Worm (Caenorhabditis elegans): ENCODE data around the gene T26C5.3.

T26C5.3 gene

DNA sequence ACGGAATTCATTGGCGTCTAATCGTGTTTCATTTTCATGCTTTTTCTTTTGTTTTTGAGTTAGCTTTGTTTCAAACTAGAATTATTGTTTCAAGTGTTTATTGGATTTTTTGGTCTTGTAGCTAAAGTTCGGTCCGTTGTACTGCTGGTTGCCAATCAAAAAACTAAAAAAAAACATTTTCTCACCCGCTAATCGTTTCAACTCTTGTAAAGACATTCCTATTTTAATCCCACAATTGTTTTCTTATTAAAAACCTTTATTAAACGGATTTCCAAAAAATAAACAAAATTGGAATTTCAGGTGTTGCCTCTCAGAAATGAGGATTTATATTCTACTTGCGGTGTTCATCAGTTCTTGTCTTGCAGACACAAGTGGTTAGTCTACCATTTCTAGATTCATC, 3.5 kb upstream of the T26C5.3 start, which contains the start of gene T26C5.2:
TSS of gene T26C5.2 (plus strand) at position 301 of the 400 bp plus-strand sequence.
- no peak for TF ChIP-seq ceh-13 (GFP tag; optimal IDR thresholded peaks at IDR 0.05)
- TF ChIP-seq hnd-1 (tag; optimal IDR thresholded peaks at IDR 0.05): no peak

DNA sequence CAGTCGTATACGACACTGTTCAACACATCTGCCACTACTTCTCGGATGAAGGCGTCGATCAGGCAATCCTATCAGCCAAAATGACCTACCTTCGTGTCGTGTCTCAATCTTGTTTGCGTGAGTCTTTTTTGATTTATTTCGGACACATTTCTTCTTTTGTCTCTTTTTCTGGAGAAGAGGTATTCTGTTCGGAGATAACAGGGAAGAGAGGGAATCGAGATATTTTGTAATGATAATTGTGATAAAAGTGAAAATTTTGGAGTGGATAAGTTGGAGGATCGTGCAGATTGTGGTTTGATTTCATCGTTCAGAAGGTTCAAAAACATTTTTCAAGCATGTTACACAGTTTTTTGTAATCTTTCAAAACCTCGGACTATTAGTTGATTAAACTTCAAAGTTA, 2.6 kb upstream of the T26C5.3 start:
- TF ChIP-seq tra-4 (tag; optimal IDR thresholded peaks at IDR 0.05) (no peak), ceh-36 (tag; optimal IDR thresholded peaks at IDR 0.05) (no peak), ceh-13 (GFP tag; optimal IDR thresholded peaks at IDR 0.05) (no peak), tbx-37 (GFP tag; conservative IDR thresholded peaks at IDR 0.05) (no peak), aly-1 (tag; optimal IDR thresholded peaks at IDR 0.05) (no peak), flt-1 (GFP tag; IDR thresholded peaks at IDR 0.05) (no peak), tbx-11 (GFP tag; IDR thresholded peaks at IDR 0.05) (no peak), hmbx-1 (tag; optimal IDR thresholded peaks at IDR 0.05) (no peak)

DNA sequence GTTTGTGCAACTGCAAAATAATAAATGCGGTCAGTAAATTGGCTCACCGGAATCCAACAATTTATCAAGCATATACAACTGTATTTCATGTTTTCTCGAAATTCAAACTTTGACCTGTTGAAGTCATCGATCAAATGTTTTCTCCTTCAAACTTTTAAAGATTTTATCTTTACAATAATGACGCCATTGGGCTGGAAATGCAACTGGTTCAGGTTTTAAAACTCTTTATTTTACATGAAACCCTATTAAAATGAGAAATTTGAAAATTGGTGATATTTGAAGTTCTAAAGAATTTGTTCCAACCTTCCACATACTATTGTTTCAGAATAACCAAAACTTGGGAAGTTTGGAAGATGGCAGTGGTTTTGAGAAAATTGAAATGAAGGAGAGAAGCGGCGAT, 589 bp downstream of the T26C5.3 start:
- no peak for TF ChIP-seq ets-7 (tag; optimal IDR thresholded peaks at IDR 0.05)
- TF ChIP-seq pes-1 (GFP tag; IDR thresholded peaks at IDR 0.05): no peak
- no peak for TF ChIP-seq ama-1 (optimal IDR thresholded peaks at IDR 0.05)
- TF ChIP-seq scrt-1 (GFP tag; IDR thresholded peaks at IDR 0.05): no peak
- TF ChIP-seq tra-4 (tag; optimal IDR thresholded peaks at IDR 0.05): no peak
- TF ChIP-seq F13C5.2 (tag; optimal IDR thresholded peaks at IDR 0.05): no peak
- TF ChIP-seq ceh-13 (GFP tag; optimal IDR thresholded peaks at IDR 0.05): no peak
- no peak for TF ChIP-seq hmbx-1 (tag; optimal IDR thresholded peaks at IDR 0.05)
- TF ChIP-seq hnd-1 (tag; optimal IDR thresholded peaks at IDR 0.05): no peak
- no peak for TF ChIP-seq sea-1 (GFP tag; conservative IDR thresholded peaks at IDR 0.05)

DNA sequence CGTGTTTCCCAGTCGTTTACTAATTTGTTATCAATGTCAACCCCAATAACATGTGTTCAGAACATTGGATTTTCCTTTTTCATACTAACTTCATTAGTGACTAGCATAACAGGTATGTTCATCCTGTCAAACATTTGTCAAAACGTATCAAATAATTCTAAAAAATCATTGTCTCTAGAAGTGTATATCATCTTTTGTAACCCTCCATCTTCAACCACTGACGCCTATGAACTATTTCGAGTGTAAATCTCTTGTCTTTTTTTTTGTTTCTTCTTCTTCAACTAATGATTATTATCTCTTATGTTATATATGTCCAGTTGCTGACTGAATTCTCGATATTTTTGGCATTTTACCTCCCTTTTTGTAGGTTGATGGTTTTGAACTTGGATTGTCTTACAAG, 1.3 kb downstream of the T26C5.3 start:
- TF ChIP-seq hmg-4 (GFP tag; optimal IDR thresholded peaks at IDR 0.05): no peak
- no peak for TF ChIP-seq F13C5.2 (tag; optimal IDR thresholded peaks at IDR 0.05)
- no peak for TF ChIP-seq sea-1 (GFP tag; conservative IDR thresholded peaks at IDR 0.05)
- no peak for TF ChIP-seq tbx-37 (GFP tag; conservative IDR thresholded peaks at IDR 0.05)

DNA sequence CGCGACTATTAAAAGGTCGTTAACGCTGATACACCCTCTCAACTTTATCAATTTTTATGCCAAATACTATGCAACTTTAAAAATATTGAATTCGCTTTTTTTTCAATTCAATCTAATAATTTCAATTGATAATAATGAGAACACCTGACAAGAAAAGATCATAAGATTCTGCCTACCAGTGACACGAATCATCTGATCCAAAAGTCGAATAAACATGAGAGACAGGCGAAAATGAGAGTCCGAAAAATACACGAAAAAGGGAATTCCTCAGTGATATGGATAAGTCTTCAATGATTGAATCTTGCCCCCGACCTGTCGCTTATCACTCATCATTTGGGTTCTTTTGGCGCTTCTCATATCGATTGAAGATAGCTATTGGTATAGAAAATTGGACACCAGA, 5.2 kb downstream of the T26C5.3 start:
- TF ChIP-seq hmbx-1 (tag; optimal IDR thresholded peaks at IDR 0.05) (no peak), B0310.2 (tag; optimal IDR thresholded peaks at IDR 0.05) (no peak), flt-1 (GFP tag; IDR thresholded peaks at IDR 0.05) (no peak), hmg-4 (GFP tag; optimal IDR thresholded peaks at IDR 0.05) (no peak), sea-1 (GFP tag; conservative IDR thresholded peaks at IDR 0.05) (no peak), ama-1 (optimal IDR thresholded peaks at IDR 0.05) (no peak)

DNA sequence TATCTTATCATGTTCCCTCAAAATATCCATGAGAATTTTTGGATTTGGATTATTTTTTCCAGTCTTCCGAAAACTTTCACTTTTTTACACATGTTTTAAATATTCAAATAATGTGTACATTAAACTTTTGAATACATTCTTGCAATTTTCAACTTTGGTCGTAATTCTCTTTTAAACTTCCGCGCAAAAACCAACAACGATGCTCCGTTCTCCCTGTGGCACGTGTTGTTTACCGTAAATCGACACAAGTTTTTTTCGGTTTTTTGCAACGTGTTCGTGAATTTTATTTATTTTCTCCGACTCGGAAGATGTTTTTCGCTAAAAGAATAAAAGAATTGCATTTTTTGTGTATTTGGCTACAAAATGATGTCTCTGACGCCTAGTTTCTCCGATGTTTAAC, 6.4 kb downstream of the T26C5.3 start:
- no peak for TF ChIP-seq ceh-13 (GFP tag; optimal IDR thresholded peaks at IDR 0.05)
- TF ChIP-seq F13C5.2 (tag; optimal IDR thresholded peaks at IDR 0.05): peak; percentile 23

DNA sequence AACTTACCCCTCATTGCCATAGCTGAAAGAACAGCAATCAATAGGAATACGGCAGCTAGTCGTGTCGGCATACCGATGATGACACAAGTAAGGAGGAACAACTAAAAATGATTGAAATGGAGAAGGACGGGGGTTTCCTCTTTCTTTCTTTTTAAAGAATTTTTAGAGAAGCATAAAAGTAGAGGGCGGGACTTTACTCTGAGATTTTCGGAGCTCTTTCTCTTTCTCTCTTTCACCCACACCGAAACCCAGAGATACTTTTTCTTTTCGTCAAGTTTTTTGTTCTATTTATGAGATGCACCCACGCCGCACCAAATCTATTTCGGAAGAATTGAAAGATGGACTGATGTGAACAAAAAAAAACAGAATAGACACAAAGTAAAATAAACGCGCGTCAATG, 10.3 kb downstream of the T26C5.3 start, which contains the start of gene T26C5.5:
TSS of gene T26C5.5 (minus strand) at position 101 of the 400 bp plus-strand sequence.
- TF ChIP-seq tbx-37 (GFP tag; conservative IDR thresholded peaks at IDR 0.05): no peak
- TF ChIP-seq B0310.2 (tag; optimal IDR thresholded peaks at IDR 0.05): no peak
- no peak for TF ChIP-seq tra-4 (tag; optimal IDR thresholded peaks at IDR 0.05)
- TF ChIP-seq ceh-13 (GFP tag; optimal IDR thresholded peaks at IDR 0.05): no peak
- TF ChIP-seq ceh-36 (tag; optimal IDR thresholded peaks at IDR 0.05): no peak
- no peak for TF ChIP-seq hnd-1 (tag; optimal IDR thresholded peaks at IDR 0.05)
- TF ChIP-seq flt-1 (GFP tag; IDR thresholded peaks at IDR 0.05): no peak
- TF ChIP-seq ets-7 (tag; optimal IDR thresholded peaks at IDR 0.05): no peak
- TF ChIP-seq tbx-11 (GFP tag; IDR thresholded peaks at IDR 0.05): no peak
- no peak for TF ChIP-seq sea-1 (GFP tag; conservative IDR thresholded peaks at IDR 0.05)
- TF ChIP-seq pes-1 (GFP tag; IDR thresholded peaks at IDR 0.05): no peak
- no peak for TF ChIP-seq aly-1 (tag; optimal IDR thresholded peaks at IDR 0.05)
- TF ChIP-seq hmg-4 (GFP tag; optimal IDR thresholded peaks at IDR 0.05): no peak
- TF ChIP-seq F13C5.2 (tag; optimal IDR thresholded peaks at IDR 0.05): no peak
- TF ChIP-seq scrt-1 (GFP tag; IDR thresholded peaks at IDR 0.05): no peak
- TF ChIP-seq ama-1 (optimal IDR thresholded peaks at IDR 0.05): no peak
- TF ChIP-seq hmbx-1 (tag; optimal IDR thresholded peaks at IDR 0.05): no peak

DNA sequence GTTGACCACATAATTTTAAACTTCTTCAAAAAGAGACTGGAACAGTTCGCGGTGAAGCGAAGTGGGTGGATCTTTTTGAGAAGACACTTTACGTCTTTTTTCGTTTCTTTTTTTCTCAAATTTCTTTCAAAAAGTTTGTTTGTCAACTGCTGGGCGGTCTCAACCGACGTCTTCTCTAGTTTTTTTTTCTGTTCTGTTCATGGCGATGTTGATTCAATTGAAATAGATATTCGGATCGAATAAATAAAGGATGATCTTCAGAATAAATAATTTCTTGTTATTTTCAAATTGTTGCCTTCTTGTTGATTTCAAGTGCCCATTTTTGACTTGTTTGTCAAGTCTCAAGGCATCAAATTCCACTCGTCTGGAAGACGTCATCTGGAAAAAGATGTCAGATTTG, 14.0 kb downstream of the T26C5.3 start, which contains the start of gene T26C5.4:
TSS of gene T26C5.4 (minus strand) at position 101 of the 400 bp plus-strand sequence.
- no peak for TF ChIP-seq sea-1 (GFP tag; conservative IDR thresholded peaks at IDR 0.05)
- TF ChIP-seq B0310.2 (tag; optimal IDR thresholded peaks at IDR 0.05): no peak
- no peak for TF ChIP-seq pes-1 (GFP tag; IDR thresholded peaks at IDR 0.05)
- TF ChIP-seq tra-4 (tag; optimal IDR thresholded peaks at IDR 0.05): no peak

DNA sequence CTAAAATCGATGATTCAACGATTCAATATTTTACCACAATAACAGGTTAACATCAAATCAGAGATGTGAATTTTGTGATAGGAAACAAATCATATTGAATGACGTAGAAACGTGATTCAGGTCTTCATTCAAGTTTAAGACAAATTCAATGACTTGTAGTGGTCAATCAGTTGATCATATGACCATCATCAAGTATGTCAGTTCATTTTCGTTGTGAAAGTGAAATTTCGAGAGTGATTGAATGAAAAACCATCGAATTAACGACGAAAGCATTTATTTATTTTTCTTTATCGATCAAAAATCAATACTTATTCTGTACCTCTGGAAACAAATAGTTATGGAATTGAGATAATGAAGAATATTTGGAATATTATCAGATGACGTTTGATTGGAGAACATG, 15.1 kb downstream of the T26C5.3 start:
- TF ChIP-seq ceh-36 (tag; optimal IDR thresholded peaks at IDR 0.05): no peak
- no peak for TF ChIP-seq aly-1 (tag; optimal IDR thresholded peaks at IDR 0.05)
- TF ChIP-seq ets-7 (tag; optimal IDR thresholded peaks at IDR 0.05): no peak
- TF ChIP-seq hmg-4 (GFP tag; optimal IDR thresholded peaks at IDR 0.05): no peak

DNA sequence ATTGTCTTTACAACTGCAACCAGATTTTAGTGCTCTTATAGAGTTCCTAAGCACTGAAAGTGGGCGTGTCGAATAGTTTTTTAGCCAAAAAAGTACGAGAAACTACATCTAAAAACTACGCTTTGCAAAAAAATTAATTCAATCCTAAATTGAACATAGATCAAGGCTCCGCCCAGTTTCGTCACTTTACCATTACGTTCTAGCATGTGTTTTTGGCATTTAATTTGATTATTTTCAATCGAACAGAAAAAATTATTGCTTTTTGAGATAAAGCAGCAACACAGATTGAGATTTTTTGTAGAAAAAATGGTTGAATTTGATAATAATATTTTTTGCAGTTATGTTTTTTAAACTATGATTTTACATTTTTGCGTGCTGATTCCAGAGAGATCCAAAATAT, 17.8 kb downstream of the T26C5.3 start, which contains the start of gene nlp-82:
TSS of gene nlp-82 (minus strand) at position 101 of the 400 bp plus-strand sequence.
- TF ChIP-seq hnd-1 (tag; optimal IDR thresholded peaks at IDR 0.05): no peak
- TF ChIP-seq tra-4 (tag; optimal IDR thresholded peaks at IDR 0.05): no peak
- TF ChIP-seq ceh-36 (tag; optimal IDR thresholded peaks at IDR 0.05): no peak
- no peak for TF ChIP-seq F13C5.2 (tag; optimal IDR thresholded peaks at IDR 0.05)
- TF ChIP-seq tbx-37 (GFP tag; conservative IDR thresholded peaks at IDR 0.05): no peak
- TF ChIP-seq scrt-1 (GFP tag; IDR thresholded peaks at IDR 0.05): no peak
- no peak for TF ChIP-seq sea-1 (GFP tag; conservative IDR thresholded peaks at IDR 0.05)
- TF ChIP-seq ama-1 (optimal IDR thresholded peaks at IDR 0.05): no peak
- no peak for TF ChIP-seq ets-7 (tag; optimal IDR thresholded peaks at IDR 0.05)
- TF ChIP-seq aly-1 (tag; optimal IDR thresholded peaks at IDR 0.05): no peak
- TF ChIP-seq pes-1 (GFP tag; IDR thresholded peaks at IDR 0.05): no peak
- no peak for TF ChIP-seq hmbx-1 (tag; optimal IDR thresholded peaks at IDR 0.05)
- no peak for TF ChIP-seq tbx-11 (GFP tag; IDR thresholded peaks at IDR 0.05)
- no peak for TF ChIP-seq hmg-4 (GFP tag; optimal IDR thresholded peaks at IDR 0.05)
- no peak for TF ChIP-seq B0310.2 (tag; optimal IDR thresholded peaks at IDR 0.05)
- TF ChIP-seq flt-1 (GFP tag; IDR thresholded peaks at IDR 0.05): no peak
- TF ChIP-seq ceh-13 (GFP tag; optimal IDR thresholded peaks at IDR 0.05): no peak

Measured in whole organism, early embryonic.